Worm (Caenorhabditis elegans) whole organism, L2 larva: ENCODE measurements around the gene H24K24.2.

ENCODE experiments used
- alr-1 ChIP-seq: fragments of 150-350 bp; optimal IDR thresholded peaks from 2 replicates; lab custom pipeline; 2014; ENCODE audit warnings: missing biosample characterization, missing genetic modification characterization
- elt-1 ChIP-seq: fragments of 150-350 bp; optimal IDR thresholded peaks from 2 replicates; lab custom pipeline; 2014; ENCODE audit warnings: missing biosample characterization, missing genetic modification characterization
- nhr-237 ChIP-seq: fragments of 150-350 bp; optimal IDR thresholded peaks from 2 replicates; lab custom pipeline; 2014; ENCODE audit warnings: missing biosample characterization, missing genetic modification characterization
- nhr-77 ChIP-seq: fragments of 150-350 bp; optimal IDR thresholded peaks from 2 replicates; lab custom pipeline; 2014; ENCODE audit warnings: missing biosample characterization, missing genetic modification characterization
- unc-55 ChIP-seq: fragments of 150-350 bp; sonication (generic microtip); optimal IDR thresholded peaks from 3 replicates; lab custom pipeline; 2014; ENCODE audit warnings: missing biosample characterization, missing genetic modification reagents, missing genetic modification characterization

DNA sequence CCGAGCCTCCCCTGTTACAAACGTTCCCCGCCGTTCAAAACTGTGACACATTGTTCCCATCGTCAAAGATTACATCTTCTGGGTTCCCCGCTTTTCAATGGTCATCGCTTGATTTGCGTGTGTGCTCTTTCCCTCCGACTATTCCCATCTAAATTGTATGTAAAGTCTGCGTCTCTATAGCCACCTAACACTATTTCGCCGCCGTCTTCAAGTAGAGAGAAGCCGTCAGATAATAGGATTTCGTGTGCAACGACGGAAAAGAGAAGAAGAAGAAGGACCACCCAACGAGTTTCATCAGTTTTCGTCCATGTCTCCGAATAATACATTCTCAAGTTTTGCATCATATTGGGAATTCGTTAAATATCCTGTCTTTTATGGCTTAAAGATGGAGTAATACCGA, 48.6 kb downstream of the H24K24.2 start:
- TF ChIP-seq nhr-237 (tag; lab: Kevin White, UChicago) (no peak), unc-55 (peak; percentile 42), elt-1 (tag; lab: Kevin White, UChicago) (no peak), alr-1 (tag; lab: Kevin White, UChicago) (no peak), nhr-77 (tag; lab: Kevin White, UChicago) (no peak)
